Fruit fly (Drosophila melanogaster): ENCODE measurements around the gene eIF3l.

DNA sequence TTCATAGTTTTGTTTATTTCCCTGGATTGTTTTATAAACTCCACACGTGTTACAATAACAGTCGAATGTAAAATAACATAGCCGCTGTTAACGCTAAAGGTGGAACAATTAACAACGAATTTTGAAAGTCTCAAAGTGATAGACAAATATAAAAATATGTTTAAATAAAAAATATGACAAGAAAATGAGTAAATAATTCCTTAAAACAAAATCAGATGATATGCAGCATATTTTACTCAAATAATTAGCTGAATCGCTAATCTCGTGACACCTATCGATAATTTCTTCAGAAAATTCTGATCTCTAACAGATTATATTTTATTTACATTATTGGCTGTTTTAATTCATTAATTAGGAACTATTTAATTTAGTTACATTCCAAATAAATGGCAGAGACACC, 9.3 kb downstream of the eIF3l start, which contains the start of the genes CG5645 and Atg12:
- TF ChIP-seq h (optimal IDR thresholded peaks at IDR 0.05): no peak
- no peak for TF ChIP-seq Sin3A (optimal IDR thresholded peaks at IDR 0.05)

All from Kc167 (cell line).